Fruit fly (Drosophila melanogaster): ENCODE measurements around the gene CG12289.

Gene CG12289

DNA sequence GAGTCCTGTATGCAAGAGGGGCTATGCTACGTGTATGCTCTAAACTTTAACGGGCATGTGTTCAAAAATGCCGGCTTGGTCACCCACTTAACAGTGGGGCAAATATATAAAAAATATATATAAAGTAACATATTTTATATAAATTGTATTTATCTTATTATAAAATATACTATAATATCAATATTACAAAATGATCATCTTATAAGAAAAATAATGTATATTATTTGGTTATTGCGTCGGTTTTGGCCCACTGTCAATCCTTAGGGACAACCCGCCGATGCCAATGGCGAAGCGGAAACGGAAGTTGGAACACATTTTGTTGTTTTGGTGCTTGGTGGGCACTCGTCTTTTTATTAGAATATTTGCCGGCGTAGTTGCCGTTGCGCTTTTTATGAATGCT lies 7.7 kb downstream of the CG12289 start (continued):
- TF ChIP-seq CG6792 (GFP tag; optimal IDR thresholded peaks at IDR 0.05): no peak
- TF ChIP-seq net (GFP tag; optimal IDR thresholded peaks at IDR 0.05): no peak
- TF ChIP-seq CG4318 (GFP tag; optimal IDR thresholded peaks at IDR 0.05): no peak
- peak in 1 of 2 experiments; percentile 8 for TF ChIP-seq ss (GFP tag; optimal IDR thresholded peaks at IDR 0.05)
- TF ChIP-seq spab (GFP tag; optimal IDR thresholded peaks at IDR 0.05): no peak
- TF ChIP-seq pdm3 (GFP tag; optimal IDR thresholded peaks at IDR 0.05): no peak
- TF ChIP-seq CG7368 (GFP tag; optimal IDR thresholded peaks at IDR 0.05): no peak
- no peak for TF ChIP-seq dac (GFP tag; optimal IDR thresholded peaks at IDR 0.05)
- TF ChIP-seq Hr38 (GFP tag; optimal IDR thresholded peaks at IDR 0.05): no peak
- no peak for TF ChIP-seq Eip75B (GFP tag; optimal IDR thresholded peaks at IDR 0.05)
- TF ChIP-seq acj6 (GFP tag; optimal IDR thresholded peaks at IDR 0.05): peak; percentile 23
- no peak for TF ChIP-seq CG6163 (GFP tag; IDR thresholded peaks at IDR 0.05)
- TF ChIP-seq Blimp-1 (GFP tag; optimal IDR thresholded peaks at IDR 0.05): no peak
- TF ChIP-seq Sox14 (GFP tag; optimal IDR thresholded peaks at IDR 0.05): no peak
- TF ChIP-seq CG6854 (GFP tag; optimal IDR thresholded peaks at IDR 0.05): no peak
- no peak for TF ChIP-seq Sox15 (GFP tag; optimal IDR thresholded peaks at IDR 0.05)

DNA sequence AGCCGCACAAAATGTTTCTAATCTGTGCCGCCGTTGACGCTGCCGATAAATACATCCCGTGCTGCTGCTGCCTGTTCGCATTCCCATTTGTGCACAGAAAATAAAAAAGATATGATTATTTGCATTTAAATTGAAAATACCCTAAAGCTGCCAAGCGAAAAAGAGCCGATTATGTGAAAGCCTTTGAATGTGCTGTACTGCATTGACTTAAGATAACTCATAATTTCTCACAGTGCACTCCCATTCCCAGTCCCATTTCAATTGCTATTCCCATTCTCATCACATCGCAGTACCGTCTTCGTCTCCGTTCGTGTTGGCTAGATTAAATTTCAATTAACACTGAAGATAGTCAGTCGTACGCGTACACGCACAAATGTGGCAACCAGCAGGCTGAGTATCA lies 9.3 kb downstream of the CG12289 start:
- TF ChIP-seq Sox14 (GFP tag; optimal IDR thresholded peaks at IDR 0.05) (peak; percentile 79), acj6 (GFP tag; optimal IDR thresholded peaks at IDR 0.05) (peak; percentile 65), CG6163 (GFP tag; IDR thresholded peaks at IDR 0.05) (peak; percentile 95), net (GFP tag; optimal IDR thresholded peaks at IDR 0.05) (peak; percentile 48), Smox (GFP tag; optimal IDR thresholded peaks at IDR 0.05) (no peak), Eip75B (GFP tag; optimal IDR thresholded peaks at IDR 0.05) (peak; percentile 71), CG16779 (tag; optimal IDR thresholded peaks at IDR 0.05) (peak; percentile 26), Eip93F (GFP tag; optimal IDR thresholded peaks at IDR 0.05) (no peak), Ets21C (GFP tag; optimal IDR thresholded peaks at IDR 0.05) (no peak), cyc (GFP tag; optimal IDR thresholded peaks at IDR 0.05) (peak; percentile 14), svp (GFP tag) (peak; percentile 23), CG9139 (GFP tag; optimal IDR thresholded peaks at IDR 0.05) (no peak), ss (GFP tag; optimal IDR thresholded peaks at IDR 0.05) (no peak), salr (GFP tag; optimal IDR thresholded peaks at IDR 0.05) (peak in 1 of 2 experiments; percentile 76), Gug (GFP tag; IDR thresholded peaks at IDR 0.05) (peak; percentile 90), Ets96B (tag; optimal IDR thresholded peaks at IDR 0.05) (peak; percentile 43), Hr39 (GFP tag; optimal IDR thresholded peaks at IDR 0.05) (peak; percentile 12), esn (GFP tag; optimal IDR thresholded peaks at IDR 0.05) (no peak), fd59A (GFP tag; optimal IDR thresholded peaks at IDR 0.05) (peak; percentile 49), Sox102F (GFP tag; optimal IDR thresholded peaks at IDR 0.05) (no peak), achi (GFP tag; optimal IDR thresholded peaks at IDR 0.05) (peak; percentile 79), Met (GFP tag; optimal IDR thresholded peaks at IDR 0.05) (no peak), CG6792 (GFP tag; optimal IDR thresholded peaks at IDR 0.05) (peak; percentile 25), CG8319 (GFP tag; optimal IDR thresholded peaks at IDR 0.05) (peak; percentile 0), Blimp-1 (GFP tag; optimal IDR thresholded peaks at IDR 0.05) (no peak), CG4318 (GFP tag; optimal IDR thresholded peaks at IDR 0.05) (peak; percentile 67), Eip78C (GFP tag) (peak; percentile 92), CG10669 (GFP tag; optimal IDR thresholded peaks at IDR 0.05) (peak; percentile 48), lz (GFP tag; optimal IDR thresholded peaks at IDR 0.05) (peak; percentile 2), Lpt (GFP tag; optimal IDR thresholded peaks at IDR 0.05) (peak; percentile 92), CG11762 (GFP tag; optimal IDR thresholded peaks at IDR 0.05; ENCODE audit: insufficient read depth) (peak; percentile 65), fd85E (GFP tag; optimal IDR thresholded peaks at IDR 0.05) (no peak), OdsH (GFP tag; optimal IDR thresholded peaks at IDR 0.05) (peak; percentile 72), CG10631 (GFP tag; optimal IDR thresholded peaks at IDR 0.05) (peak; percentile 81), CG7368 (GFP tag; optimal IDR thresholded peaks at IDR 0.05) (peak; percentile 53), CG1621 (tag; optimal IDR thresholded peaks at IDR 0.05) (peak; percentile 50), CG6276 (GFP tag; optimal IDR thresholded peaks at IDR 0.05) (peak; percentile 82), Hr4 (GFP tag; optimal IDR thresholded peaks at IDR 0.05) (peak; percentile 80), CG15336 (GFP tag; IDR thresholded peaks at IDR 0.05) (peak; percentile 95), CG6808 (GFP tag; optimal IDR thresholded peaks at IDR 0.05) (no peak), dac (GFP tag; optimal IDR thresholded peaks at IDR 0.05) (peak; percentile 67), pdm3 (GFP tag; optimal IDR thresholded peaks at IDR 0.05) (peak; percentile 68), eg (GFP tag; IDR thresholded peaks at IDR 0.05) (peak; percentile 94), CG8119 (GFP tag; IDR thresholded peaks at IDR 0.05) (peak; percentile 93), Sox15 (GFP tag; optimal IDR thresholded peaks at IDR 0.05) (no peak)

All from whole organism, prepupa.